Fruit fly (Drosophila melanogaster): ENCODE results near the gene CG18404.

Gene CG18404

dm6 chr3R:30255255-30256121 is 2.5 kb downstream of the CG18404 start:
- TF ChIP-seq Blimp-1 (GFP tag; optimal IDR thresholded peaks at IDR 0.05), result peak; percentile 7
- peak; percentile 95 for TF ChIP-seq lbe (GFP tag; optimal IDR thresholded peaks at IDR 0.05)
- TF ChIP-seq CG11504 (tag; optimal IDR thresholded peaks at IDR 0.05), result peak; percentile 1
- TF ChIP-seq eve (GFP tag; optimal IDR thresholded peaks at IDR 0.05), result peak in 1 of 2 experiments; percentile 24
- TF ChIP-seq CG11696 (GFP tag; IDR thresholded peaks at IDR 0.05), result no peak
- TF ChIP-seq bsh (GFP tag; optimal IDR thresholded peaks at IDR 0.05), result peak; percentile 61 to 97
- 0 out of 3 replicates have a peak, but pooled peaks have one; percentile 33 for TF ChIP-seq hb (GFP tag; IDR thresholded peaks at IDR 0.05; ENCODE audit: partially characterized antibody)
- peak; percentile 4 for TF ChIP-seq stwl (tag; optimal IDR thresholded peaks at IDR 0.05)
- TF ChIP-seq Xrp1 (GFP tag; IDR thresholded peaks at IDR 0.05), result peak; percentile 72
- TF ChIP-seq nmo (GFP tag; optimal IDR thresholded peaks at IDR 0.05), result no peak
- no peak for TF ChIP-seq CG11723 (GFP tag; optimal IDR thresholded peaks at IDR 0.05)
- 0 out of 2 replicates have a peak, but pooled peaks have one; percentile 9 for TF ChIP-seq ttk (GFP tag; IDR thresholded peaks at IDR 0.05)
- TF ChIP-seq Drgx (GFP tag; IDR thresholded peaks at IDR 0.05), result peak; percentile 93
- peak; percentile 3 for TF ChIP-seq gsb-n (tag; optimal IDR thresholded peaks at IDR 0.05)
- no peak for TF ChIP-seq CG30020 (tag; optimal IDR thresholded peaks at IDR 0.05)
- TF ChIP-seq lov (optimal IDR thresholded peaks at IDR 0.05), result no peak
- TF ChIP-seq lov (GFP tag; IDR thresholded peaks at IDR 0.05), result 0 out of 3 replicates have a peak, but pooled peaks have one; percentile 65
- 0 out of 2 replicates have a peak, but pooled peaks have one; percentile 18 for TF ChIP-seq gt (GFP tag; IDR thresholded peaks at IDR 0.05)
- TF ChIP-seq CG14710 (tag; optimal IDR thresholded peaks at IDR 0.05), result peak; percentile 26
- 0 out of 2 replicates have a peak, but pooled peaks have one; percentile 19 for TF ChIP-seq CG4404 (GFP tag; IDR thresholded peaks at IDR 0.05)
- TF ChIP-seq ci (GFP tag; IDR thresholded peaks at IDR 0.05), result peak; percentile 74; the same call in 1 of the 3 replicates
- peak; percentile 49; the same call in 1 of the 2 replicates for TF ChIP-seq vvl (GFP tag; IDR thresholded peaks at IDR 0.05)
- TF ChIP-seq corto (GFP tag; optimal IDR thresholded peaks at IDR 0.05), result peak; percentile 87
- TF ChIP-seq CG17568 (GFP tag; optimal IDR thresholded peaks at IDR 0.05), result peak; percentile 63
- TF ChIP-seq nom (GFP tag; optimal IDR thresholded peaks at IDR 0.05), result peak; percentile 96
- peak; percentile 15 for TF ChIP-seq CG8388 (GFP tag; optimal IDR thresholded peaks at IDR 0.05)
- peak; percentile 30 for TF ChIP-seq gem (tag; optimal IDR thresholded peaks at IDR 0.05)
- no peak for TF ChIP-seq CG13624 (GFP tag; optimal IDR thresholded peaks at IDR 0.05)
- no peak for TF ChIP-seq CG9727 (GFP tag; optimal IDR thresholded peaks at IDR 0.05)
- no peak for TF ChIP-seq run (tag; optimal IDR thresholded peaks at IDR 0.05)
- peak; percentile 34; the same call in 1 of the 2 replicates for TF ChIP-seq CG6689 (GFP tag; IDR thresholded peaks at IDR 0.05)
- TF ChIP-seq rib (GFP tag; IDR thresholded peaks at IDR 0.05), result no peak
- TF ChIP-seq sim (GFP tag; IDR thresholded peaks at IDR 0.05), result peak; percentile 43; the same call in 1 of the 2 replicates
- no peak for TF ChIP-seq Ets65A (GFP tag)
- TF ChIP-seq CG1024 (GFP tag; IDR thresholded peaks at IDR 0.05), result 0 out of 2 replicates have a peak, but pooled peaks have one; percentile 3
- TF ChIP-seq CG5180 (GFP tag; optimal IDR thresholded peaks at IDR 0.05), result peak; percentile 9
- no peak for TF ChIP-seq tap (tag; optimal IDR thresholded peaks at IDR 0.05)
- TF ChIP-seq schlank (tag; optimal IDR thresholded peaks at IDR 0.05), result no peak
- peak; percentile 72 for TF ChIP-seq zfh1 (GFP tag; IDR thresholded peaks at IDR 0.05)
- peak; percentile 44 for TF ChIP-seq CG10979 (tag; optimal IDR thresholded peaks at IDR 0.05)
- peak; percentile 19; the same call in 1 of the 3 replicates for TF ChIP-seq row (GFP tag; IDR thresholded peaks at IDR 0.05)
- TF ChIP-seq insv (GFP tag; optimal IDR thresholded peaks at IDR 0.05), result no peak
- TF ChIP-seq CG12391 (tag; optimal IDR thresholded peaks at IDR 0.05), result peak; percentile 14
- TF ChIP-seq CG33557 (GFP tag; optimal IDR thresholded peaks at IDR 0.05), result peak; percentile 18
- peak; percentile 17 for TF ChIP-seq CG4424 (GFP tag; optimal IDR thresholded peaks at IDR 0.05)
- 0 out of 2 replicates have a peak, but pooled peaks have one; percentile 25 for TF ChIP-seq Awh (GFP tag; IDR thresholded peaks at IDR 0.05)
- peak; percentile 21 for TF ChIP-seq unpg (GFP tag; optimal IDR thresholded peaks at IDR 0.05)

Measured in whole organism, embryonic.